Worm (Caenorhabditis elegans) whole organism, L1 larva: Measurements from ENCODE around the gene col-78.

Experiments
- aly-2 ChIP-seq: fragments of 150-350 bp; optimal IDR thresholded peaks from 2 replicates; lab custom pipeline; 2014; ENCODE audit warnings: missing biosample characterization, missing genetic modification characterization
- ama-1 ChIP-seq: fragments of 150-350 bp; optimal IDR thresholded peaks from 2 replicates; lab custom pipeline; 2014
- ceh-82 ChIP-seq, 3 experiments: fragments of 150-350 bp in 1 of 3; sonication (generic microtip) in 2 of 3; optimal IDR thresholded peaks; 2 replicates each; lab custom pipeline; 2014 to 2017; ENCODE audit warnings: missing biosample characterization in 3 of 3, missing genetic modification characterization in 3 of 3
- ceh-88 ChIP-seq: fragments of 200-800 bp; sonication (Bioruptor generic); IDR thresholded peaks from 2 replicates; pipeline ENCODE4 v1.3.6; 2022; ENCODE audit warnings: missing genetic modification characterization, missing compliant biosample characterization
- elt-2 ChIP-seq: sonication (generic microtip); optimal IDR thresholded peaks from 2 replicates; lab custom pipeline; 2016; ENCODE audit warnings: missing genetic modification characterization, mild to moderate bottlenecking, inconsistent platforms, missing compliant biosample characterization, missing genetic modification reagents
- fos-1 ChIP-seq: fragments of 150-350 bp; optimal IDR thresholded peaks from 2 replicates; lab custom pipeline; 2014; ENCODE audit warnings: missing biosample characterization, missing genetic modification characterization
- irx-1 ChIP-seq: sonication (generic microtip); optimal IDR thresholded peaks from 2 replicates; lab custom pipeline; 2016; ENCODE audit warnings: missing genetic modification characterization, missing compliant biosample characterization
- lin-39 ChIP-seq: fragments of 150-350 bp; optimal IDR thresholded peaks from 2 replicates; lab custom pipeline; 2014; ENCODE audit warnings: missing biosample characterization, missing genetic modification reagents, missing genetic modification characterization
- nhr-237 ChIP-seq: fragments of 150-350 bp; optimal IDR thresholded peaks from 2 replicates; lab custom pipeline; 2014; ENCODE audit warnings: missing biosample characterization, missing genetic modification characterization
- nhr-77 ChIP-seq: fragments of 150-350 bp; optimal IDR thresholded peaks from 2 replicates; lab custom pipeline; 2014; ENCODE audit warnings: missing biosample characterization, missing genetic modification characterization
- sox-4 ChIP-seq: sonication (generic microtip); optimal IDR thresholded peaks from 2 replicates; lab custom pipeline; 2016; ENCODE audit warnings: missing genetic modification characterization, missing compliant biosample characterization
- unc-62 ChIP-seq: fragments of 150-350 bp; optimal IDR thresholded peaks from 2 replicates; lab custom pipeline; 2014; ENCODE audit warnings: missing biosample characterization, missing genetic modification reagents, missing genetic modification characterization
- ztf-4 ChIP-seq: fragments of 150-350 bp; optimal IDR thresholded peaks from 2 replicates; lab custom pipeline; 2014; ENCODE audit warnings: missing biosample characterization, missing genetic modification characterization

DNA sequence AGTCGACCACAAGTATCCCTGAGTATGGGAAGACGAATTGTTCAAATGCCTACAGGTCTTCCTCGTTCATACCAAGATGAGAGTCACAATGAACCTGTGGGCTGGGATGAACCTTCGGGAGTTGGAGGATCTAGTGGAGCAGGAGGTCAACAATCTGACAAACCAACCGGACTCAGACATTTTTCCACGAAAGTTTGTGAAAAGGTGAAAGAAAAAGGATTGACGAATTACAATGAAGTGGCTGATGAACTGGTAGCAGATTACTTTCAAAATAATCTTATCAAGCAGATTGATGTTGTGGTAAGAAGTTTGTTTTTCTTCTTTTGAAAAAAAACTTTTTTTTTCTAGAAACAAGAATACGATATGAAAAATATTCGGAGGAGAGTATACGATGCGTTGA is 17.7 kb downstream of the col-78 start:
- no peak for TF ChIP-seq unc-62 (GFP tag; lab: Kevin White, UChicago)
- TF ChIP-seq elt-2: no peak
- TF ChIP-seq nhr-77 (tag; lab: Kevin White, UChicago): no peak
- TF ChIP-seq ceh-82 (tag; optimal IDR thresholded peaks at IDR 0.05; lab: Kevin White, UChicago): no peak
- no peak for TF ChIP-seq sox-4 (tag; lab: Kevin White, UChicago)
- TF ChIP-seq ama-1 (lab: Kevin White, UChicago): no peak
- no peak for TF ChIP-seq ceh-88 (GFP tag; lab: Robert Waterston, UW)
- no peak for TF ChIP-seq nhr-237
- no peak for TF ChIP-seq irx-1 (tag; lab: Kevin White, UChicago)
- no peak for TF ChIP-seq lin-39 (tag; lab: Kevin White, UChicago)
- no peak for TF ChIP-seq ztf-4 (tag; lab: Kevin White, UChicago)
- no peak for TF ChIP-seq fos-1
- TF ChIP-seq aly-2 (tag; lab: Kevin White, UChicago): no peak
